Fruit fly (Drosophila melanogaster): ENCODE results near the gene CG1146.
A peak's percentile ranks its signal among the peaks of the same experiment; 100 is the strongest.

Gene CG1146

DNA sequence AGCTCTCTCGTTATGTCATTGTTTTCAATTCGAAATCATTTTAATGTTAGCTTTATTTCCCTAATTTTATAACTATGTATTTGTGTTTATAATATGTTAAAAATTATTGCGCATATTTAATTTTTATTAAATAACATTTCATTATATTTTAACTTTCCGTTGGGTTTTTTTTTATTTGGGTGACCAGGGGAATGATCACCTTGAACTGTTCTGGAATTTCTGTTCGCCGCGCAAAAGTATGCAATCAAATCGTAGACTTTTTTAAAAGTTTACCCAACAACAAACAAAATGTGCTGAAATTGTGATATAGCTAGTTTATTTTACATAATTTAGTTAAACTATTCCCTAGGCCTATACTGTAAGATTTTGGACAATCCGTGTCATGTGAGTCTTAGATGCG lies 10.5 kb downstream of the CG1146 start:
- no peak for TF ChIP-seq Ets98B (GFP tag; IDR thresholded peaks at IDR 0.05)

DNA sequence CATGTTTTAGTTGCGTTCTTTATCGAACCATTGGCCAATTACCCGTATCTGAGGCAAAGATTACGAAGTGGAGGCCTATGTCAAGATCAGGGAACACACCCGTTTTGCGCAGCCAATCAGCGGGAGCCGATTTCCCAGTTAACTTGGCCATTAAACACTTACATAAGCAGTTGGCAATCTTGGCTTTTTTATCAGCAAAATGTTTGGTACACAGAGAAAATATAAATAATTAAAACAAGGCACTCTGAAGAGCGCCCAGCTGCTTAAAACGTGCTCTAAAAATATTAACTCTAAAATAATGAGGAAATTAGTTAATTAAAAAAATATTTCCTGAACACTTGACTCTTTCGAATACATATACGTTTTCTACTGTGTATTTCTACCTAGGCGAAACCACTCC lies 13.2 kb downstream of the CG1146 start:
- no peak for TF ChIP-seq CG8301 (tag; optimal IDR thresholded peaks at IDR 0.05)
- peak; percentile 39 for TF ChIP-seq CG8159 (tag; optimal IDR thresholded peaks at IDR 0.05)
- peak; percentile 28 for TF ChIP-seq CG15710 (tag; optimal IDR thresholded peaks at IDR 0.05)
- no peak for TF ChIP-seq CG32121 (GFP tag; IDR thresholded peaks at IDR 0.05)
- TF ChIP-seq CG17806 (tag; optimal IDR thresholded peaks at IDR 0.05) = peak; percentile 36
- no peak for TF ChIP-seq CG14655 (GFP tag; optimal IDR thresholded peaks at IDR 0.05)
- TF ChIP-seq Ets98B (GFP tag; IDR thresholded peaks at IDR 0.05) = no peak
- TF ChIP-seq gl (tag; optimal IDR thresholded peaks at IDR 0.05) = no peak
- no peak for TF ChIP-seq D1 (tag; optimal IDR thresholded peaks at IDR 0.05)
- no peak for TF ChIP-seq CG10348 (GFP tag; IDR thresholded peaks at IDR 0.05)
- no peak for TF ChIP-seq fd96Ca (GFP tag; IDR thresholded peaks at IDR 0.05)
- no peak for TF ChIP-seq CG13204 (GFP tag; optimal IDR thresholded peaks at IDR 0.05)
- TF ChIP-seq EcR (GFP tag; optimal IDR thresholded peaks at IDR 0.05) = no peak
- peak; percentile 9 for TF ChIP-seq CG9948 (tag; optimal IDR thresholded peaks at IDR 0.05)
- peak; percentile 14; the same call in 1 of the 3 replicates for TF ChIP-seq CG4496 (GFP tag; IDR thresholded peaks at IDR 0.05)
- peak; percentile 43 for TF ChIP-seq Pif1A (GFP tag; optimal IDR thresholded peaks at IDR 0.05)
- TF ChIP-seq Snoo (tag; optimal IDR thresholded peaks at IDR 0.05) = peak; percentile 23
- TF ChIP-seq Pif1B (GFP tag; optimal IDR thresholded peaks at IDR 0.05) = peak; percentile 39
- TF ChIP-seq CG12605 (GFP tag; IDR thresholded peaks at IDR 0.05) = no peak
- TF ChIP-seq CG34367 (tag; optimal IDR thresholded peaks at IDR 0.05) = no peak
- TF ChIP-seq rn (GFP tag; IDR thresholded peaks at IDR 0.05) = no peak

DNA sequence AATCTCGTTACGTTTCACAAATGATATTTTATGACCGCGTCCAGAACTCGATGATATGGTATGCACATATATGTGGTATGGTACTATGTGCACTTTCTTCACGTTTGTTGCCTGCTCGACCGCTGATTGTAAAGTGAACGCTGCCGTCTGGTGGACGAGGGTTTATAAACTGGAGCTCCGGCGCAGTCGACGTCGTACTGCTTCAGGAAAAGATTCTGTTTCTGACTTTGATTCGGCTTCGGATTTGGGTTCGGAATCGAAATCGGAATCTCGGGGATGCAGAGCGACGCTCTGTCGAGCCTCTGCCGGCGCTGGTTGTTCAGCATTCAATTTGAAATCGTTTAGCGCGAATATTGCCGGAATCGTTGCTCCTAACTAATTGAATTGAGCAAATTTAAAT lies 14.9 kb downstream of the CG1146 start, which contains the start of gene CG16758:
CG16758 (minus strand) TSS at position 142 of the 400 bp plus-strand sequence.
- TF ChIP-seq CG4496 (GFP tag; IDR thresholded peaks at IDR 0.05) (0 out of 3 replicates have a peak, but pooled peaks have one; percentile 12), CG10348 (GFP tag; IDR thresholded peaks at IDR 0.05) (no peak)

DNA sequence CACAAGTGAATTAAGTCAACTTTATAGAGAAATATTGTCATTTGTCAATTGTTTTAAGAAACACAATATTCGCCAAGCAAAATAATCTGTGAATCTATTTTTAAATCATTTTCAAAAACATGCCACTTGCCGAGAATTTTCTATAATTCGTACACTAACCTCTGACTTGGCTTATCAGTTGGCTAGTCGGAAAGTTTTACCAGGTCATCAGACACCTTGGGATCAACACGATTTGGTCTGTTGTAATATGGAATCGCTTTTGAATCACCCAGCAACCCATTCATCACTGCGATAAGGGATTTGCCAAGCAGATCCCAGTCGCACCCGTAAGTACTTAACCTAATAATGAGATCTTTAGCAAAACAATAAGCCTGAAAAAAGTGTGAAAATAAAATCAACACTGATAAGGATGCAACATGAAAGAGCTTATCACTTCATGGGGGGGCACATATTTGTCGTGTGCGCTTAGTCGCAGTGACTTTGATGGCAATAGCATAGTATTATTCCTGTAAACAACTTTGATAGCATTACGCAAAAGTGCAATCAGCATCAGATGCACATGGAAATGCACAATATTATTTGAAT lies 15.5 kb downstream of the CG1146 start:
- TF ChIP-seq CG34367 (tag; optimal IDR thresholded peaks at IDR 0.05) = no peak
- no peak for TF ChIP-seq CG12605 (GFP tag; IDR thresholded peaks at IDR 0.05)
- TF ChIP-seq EcR (GFP tag; optimal IDR thresholded peaks at IDR 0.05) = no peak
- TF ChIP-seq Pif1B (GFP tag; optimal IDR thresholded peaks at IDR 0.05) = no peak
- no peak for TF ChIP-seq Snoo (tag; optimal IDR thresholded peaks at IDR 0.05)
- TF ChIP-seq CG14655 (GFP tag; optimal IDR thresholded peaks at IDR 0.05) = no peak
- TF ChIP-seq CG8301 (tag; optimal IDR thresholded peaks at IDR 0.05) = no peak
- no peak for TF ChIP-seq CG15710 (tag; optimal IDR thresholded peaks at IDR 0.05)
- TF ChIP-seq CG9948 (tag; optimal IDR thresholded peaks at IDR 0.05) = no peak
- TF ChIP-seq Ets98B (GFP tag; IDR thresholded peaks at IDR 0.05) = no peak
- no peak for TF ChIP-seq CG13204 (GFP tag; optimal IDR thresholded peaks at IDR 0.05)
- TF ChIP-seq CG8159 (tag; optimal IDR thresholded peaks at IDR 0.05) = no peak
- no peak for TF ChIP-seq CG17806 (tag; optimal IDR thresholded peaks at IDR 0.05)

DNA sequence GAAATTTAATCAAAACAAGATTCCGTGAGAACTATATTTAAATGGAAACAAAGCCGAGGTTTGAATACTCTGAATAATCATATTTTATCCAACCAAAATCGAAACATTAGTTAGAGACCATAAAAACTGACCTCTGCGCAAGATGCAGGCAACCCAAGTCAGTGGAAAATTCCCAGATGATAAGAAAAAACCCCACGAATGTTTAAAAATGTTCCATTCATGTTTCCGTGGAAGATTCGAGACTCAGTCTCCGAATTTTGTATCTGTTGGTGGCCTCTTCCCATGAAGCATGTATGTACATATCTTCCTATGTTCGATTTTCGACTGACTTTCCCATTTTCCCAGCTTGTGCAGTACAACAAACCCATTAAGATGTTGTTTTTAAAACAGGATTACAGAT lies 16.2 kb downstream of the CG1146 start:
- TF ChIP-seq Pif1B (GFP tag; optimal IDR thresholded peaks at IDR 0.05) (no peak), CG15710 (tag; optimal IDR thresholded peaks at IDR 0.05) (no peak), D1 (tag; optimal IDR thresholded peaks at IDR 0.05) (no peak), CG10348 (GFP tag; IDR thresholded peaks at IDR 0.05) (no peak), CG14655 (GFP tag; optimal IDR thresholded peaks at IDR 0.05) (no peak), fd96Ca (GFP tag; IDR thresholded peaks at IDR 0.05) (no peak), CG12605 (GFP tag; IDR thresholded peaks at IDR 0.05) (no peak), CG4496 (GFP tag; IDR thresholded peaks at IDR 0.05) (no peak), CG9948 (tag; optimal IDR thresholded peaks at IDR 0.05) (no peak), CG17806 (tag; optimal IDR thresholded peaks at IDR 0.05) (no peak), CG8159 (tag; optimal IDR thresholded peaks at IDR 0.05) (no peak), rn (GFP tag; IDR thresholded peaks at IDR 0.05) (no peak), EcR (GFP tag; optimal IDR thresholded peaks at IDR 0.05) (no peak), gl (tag; optimal IDR thresholded peaks at IDR 0.05) (no peak), CG8301 (tag; optimal IDR thresholded peaks at IDR 0.05) (no peak), CG34367 (tag; optimal IDR thresholded peaks at IDR 0.05) (no peak), Pif1A (GFP tag; optimal IDR thresholded peaks at IDR 0.05) (no peak), CG13204 (GFP tag; optimal IDR thresholded peaks at IDR 0.05) (no peak), CG32121 (GFP tag; IDR thresholded peaks at IDR 0.05) (no peak), Ets98B (GFP tag; IDR thresholded peaks at IDR 0.05) (no peak)

DNA sequence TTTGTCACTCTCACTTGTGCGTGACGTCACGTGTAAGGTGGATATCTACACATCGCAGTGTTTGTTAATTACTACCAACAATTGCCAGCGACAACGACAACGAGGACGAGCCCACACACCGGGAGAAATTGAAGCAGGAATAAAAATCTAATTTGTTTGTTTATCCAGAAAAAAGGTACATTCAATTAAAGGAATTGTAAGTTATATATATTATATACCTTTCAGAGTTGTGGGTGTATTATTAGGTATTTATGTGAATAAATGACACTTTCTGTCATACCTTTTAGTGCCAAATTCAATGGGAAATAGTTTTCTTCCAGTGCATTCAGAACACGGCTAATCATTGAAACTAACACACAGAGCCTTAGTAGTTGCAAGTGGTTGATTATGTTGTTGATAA lies 26.6 kb downstream of the CG1146 start:
- TF ChIP-seq Snoo (tag; optimal IDR thresholded peaks at IDR 0.05) (no peak), rn (GFP tag; IDR thresholded peaks at IDR 0.05) (no peak), D1 (tag; optimal IDR thresholded peaks at IDR 0.05) (no peak), gl (tag; optimal IDR thresholded peaks at IDR 0.05) (no peak), CG9948 (tag; optimal IDR thresholded peaks at IDR 0.05) (no peak), CG8159 (tag; optimal IDR thresholded peaks at IDR 0.05) (no peak), CG17806 (tag; optimal IDR thresholded peaks at IDR 0.05) (no peak), CG12605 (GFP tag; IDR thresholded peaks at IDR 0.05) (no peak), CG14655 (GFP tag; optimal IDR thresholded peaks at IDR 0.05) (no peak), CG4496 (GFP tag; IDR thresholded peaks at IDR 0.05) (no peak; the same call in 2 of the 3 replicates), CG32121 (GFP tag; IDR thresholded peaks at IDR 0.05) (no peak), CG15710 (tag; optimal IDR thresholded peaks at IDR 0.05) (no peak), fd96Ca (GFP tag; IDR thresholded peaks at IDR 0.05) (no peak), CG8301 (tag; optimal IDR thresholded peaks at IDR 0.05) (no peak), EcR (GFP tag; optimal IDR thresholded peaks at IDR 0.05) (no peak)

Data from whole organism, pupa.